Fruit fly (Drosophila melanogaster): Measurements from ENCODE around the gene RasGAP1.
A peak's percentile ranks its signal among the peaks of the same experiment; 100 is the strongest.

Gene RasGAP1

DNA sequence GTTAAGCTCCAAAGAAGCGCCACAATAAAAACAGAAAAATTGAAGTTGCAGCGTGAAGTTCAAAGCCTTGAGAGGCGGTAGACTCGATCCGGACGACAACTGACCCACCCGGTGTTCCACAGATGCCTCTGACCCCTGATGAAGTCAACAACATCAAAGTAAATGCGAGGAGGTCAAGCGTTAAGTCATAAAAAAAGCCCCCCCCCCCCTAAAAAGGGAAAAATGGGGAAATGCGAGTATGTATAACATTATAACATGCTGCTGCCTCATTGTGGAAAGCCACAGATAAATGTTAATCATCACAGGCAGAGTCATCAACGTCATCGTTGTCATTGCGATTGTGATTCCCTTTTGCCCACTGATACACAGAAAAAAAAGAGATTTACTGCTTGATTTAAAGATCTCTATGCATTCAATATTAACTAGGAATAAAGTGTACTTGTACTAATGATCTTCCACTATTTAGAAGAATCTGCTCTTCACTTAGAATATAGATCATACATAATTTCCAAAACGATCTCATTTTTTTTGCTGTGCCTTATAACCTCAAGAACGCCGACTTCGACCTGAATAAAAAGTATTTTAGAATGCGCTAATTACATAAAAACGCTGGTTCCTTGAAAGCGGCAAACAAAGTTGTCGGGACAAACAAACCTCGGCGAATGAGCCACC is 3.9 kb downstream of the RasGAP1 start:
- TF ChIP-seq phol (tag; optimal IDR thresholded peaks at IDR 0.05) (peak; percentile 7), Hand (GFP tag; optimal IDR thresholded peaks at IDR 0.05) (no peak), CG13624 (GFP tag; optimal IDR thresholded peaks at IDR 0.05) (no peak), Nf-YB (GFP tag; optimal IDR thresholded peaks at IDR 0.05) (no peak), Sox102F (GFP tag; optimal IDR thresholded peaks at IDR 0.05) (peak; percentile 17), maf-S (GFP tag; optimal IDR thresholded peaks at IDR 0.05) (no peak), HLH4C (GFP tag; IDR thresholded peaks at IDR 0.05; ENCODE audit: partially characterized antibody) (no peak), H2.0 (GFP tag; IDR thresholded peaks at IDR 0.05) (0 out of 2 replicates have a peak, but pooled peaks have one; percentile 6), sens (GFP tag) (peak; percentile 80), CG7963 (GFP tag; IDR thresholded peaks at IDR 0.05; ENCODE audit: partially characterized antibody) (no peak), Hr78 (GFP tag; optimal IDR thresholded peaks at IDR 0.05) (peak in 1 of 2 experiments; percentile 81), gem (tag; optimal IDR thresholded peaks at IDR 0.05) (peak; percentile 12), Med (GFP tag) (peak; percentile 36), CG9727 (GFP tag; optimal IDR thresholded peaks at IDR 0.05) (no peak), pros (GFP tag; optimal IDR thresholded peaks at IDR 0.05) (peak; percentile 2), CG11504 (tag; optimal IDR thresholded peaks at IDR 0.05) (peak; percentile 9), CG7987 (GFP tag; optimal IDR thresholded peaks at IDR 0.05) (no peak), Mad (GFP tag; optimal IDR thresholded peaks at IDR 0.05) (no peak), bsh (GFP tag; optimal IDR thresholded peaks at IDR 0.05) (peak in 1 of 2 experiments; percentile 12), Max (GFP tag; optimal IDR thresholded peaks at IDR 0.05) (no peak), chinmo (GFP tag; IDR thresholded peaks at IDR 0.05; ENCODE audit: partially characterized antibody) (0 out of 4 replicates have a peak, but pooled peaks have one; percentile 25), crol (GFP tag; IDR thresholded peaks at IDR 0.05) (peak; percentile 52; the same call in 1 of the 2 replicates)

DNA sequence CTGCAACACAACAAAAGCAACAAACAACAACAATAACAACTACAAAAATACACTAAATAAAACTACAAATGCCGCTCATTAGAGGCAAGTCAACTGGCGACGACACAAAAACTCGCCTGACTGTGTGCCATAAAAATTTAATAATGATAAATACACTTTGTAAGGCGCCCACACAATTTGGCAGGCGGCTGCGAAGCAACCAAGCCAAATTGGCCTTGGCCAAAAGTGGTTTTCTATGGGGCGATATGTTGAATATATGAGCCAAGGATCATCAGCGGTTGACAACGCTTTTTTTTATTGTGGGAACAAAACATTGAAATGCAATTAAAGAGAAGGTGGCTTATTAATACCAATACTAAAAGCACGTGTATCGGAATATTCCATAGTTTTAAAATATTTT is 5.0 kb downstream of the RasGAP1 start:
- no peak for TF ChIP-seq CG10959 (GFP tag; IDR thresholded peaks at IDR 0.05)
- TF ChIP-seq CG11456 (GFP tag; IDR thresholded peaks at IDR 0.05): no peak
- peak; percentile 87 for TF ChIP-seq sr (GFP tag; IDR thresholded peaks at IDR 0.05)
- peak; percentile 69 for TF ChIP-seq Med (GFP tag)
- TF ChIP-seq ap (GFP tag; IDR thresholded peaks at IDR 0.05): no peak
- peak; percentile 49 for TF ChIP-seq ftz-f1 (GFP tag; optimal IDR thresholded peaks at IDR 0.05)
- TF ChIP-seq Sry-β (GFP tag; optimal IDR thresholded peaks at IDR 0.05): no peak
- TF ChIP-seq chinmo (GFP tag; IDR thresholded peaks at IDR 0.05; ENCODE audit: partially characterized antibody): 0 out of 4 replicates have a peak, but pooled peaks have one; percentile 50

DNA sequence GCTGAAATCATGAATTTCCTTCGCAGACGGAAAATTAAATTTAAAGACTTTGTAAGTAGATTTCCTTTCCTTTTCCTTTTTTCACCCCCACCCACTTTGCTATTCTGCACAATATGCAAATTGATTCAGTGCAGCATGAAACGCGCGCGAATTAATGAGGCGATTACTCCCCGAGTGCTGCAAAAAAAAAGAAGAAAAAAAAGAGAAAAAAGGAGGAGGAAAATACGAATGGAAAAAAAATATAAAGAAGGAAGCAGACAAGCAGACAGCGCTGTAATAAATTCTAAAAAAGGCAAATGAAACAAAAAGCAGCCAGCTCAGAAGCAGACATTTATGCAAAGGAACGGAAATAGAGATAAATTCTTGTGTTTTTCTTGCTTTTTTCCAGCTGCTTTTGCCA is 6.3 kb downstream of the RasGAP1 start:
- TF ChIP-seq Drgx (GFP tag; IDR thresholded peaks at IDR 0.05) (peak; percentile 58), sqz (GFP tag; optimal IDR thresholded peaks at IDR 0.05) (peak; percentile 4), CG1233 (GFP tag; optimal IDR thresholded peaks at IDR 0.05) (no peak), kay (GFP tag; optimal IDR thresholded peaks at IDR 0.05) (no peak), Abd-B (GFP tag; optimal IDR thresholded peaks at IDR 0.05) (no peak), CG5953 (GFP tag; IDR thresholded peaks at IDR 0.05) (no peak), CG6175 (GFP tag; IDR thresholded peaks at IDR 0.05) (no peak), al (GFP tag; IDR thresholded peaks at IDR 0.05) (no peak), bsh (GFP tag; optimal IDR thresholded peaks at IDR 0.05) (peak in 1 of 2 experiments; percentile 95), schlank (tag; optimal IDR thresholded peaks at IDR 0.05) (no peak), CG12299 (tag; optimal IDR thresholded peaks at IDR 0.05) (no peak), grau (tag; optimal IDR thresholded peaks at IDR 0.05) (no peak), Sry-β (GFP tag; optimal IDR thresholded peaks at IDR 0.05) (no peak), nom (GFP tag; optimal IDR thresholded peaks at IDR 0.05) (peak; percentile 96), Hr39 (optimal IDR thresholded peaks at IDR 0.05) (peak; percentile 65), trem (tag; optimal IDR thresholded peaks at IDR 0.05) (no peak), CG14014 (GFP tag; IDR thresholded peaks at IDR 0.05) (no peak), CG3726 (GFP tag; IDR thresholded peaks at IDR 0.05) (no peak)

All from whole organism, embryonic.